Worm (Caenorhabditis elegans) whole organism, L3 larva: ENCODE data around the gene arrd-12.

Source experiments
- ZK546.5 ChIP-seq: sonication (generic microtip); optimal IDR thresholded peaks from 2 replicates; lab custom pipeline; 2017; ENCODE audit warnings: missing biosample characterization, missing genetic modification characterization
- aly-2 ChIP-seq: fragments of 150-350 bp; optimal IDR thresholded peaks from 2 replicates; lab custom pipeline; 2014; ENCODE audit warnings: missing biosample characterization, missing genetic modification characterization
- ama-1 ChIP-seq: fragments of 150-350 bp; optimal IDR thresholded peaks from 2 replicates; lab custom pipeline; 2018
- ceh-16 ChIP-seq: sonication (generic microtip); optimal IDR thresholded peaks from 2 replicates; lab custom pipeline; 2017; ENCODE audit warnings: missing biosample characterization, missing genetic modification characterization
- ceh-28 ChIP-seq: fragments of 150-350 bp; optimal IDR thresholded peaks from 2 replicates; lab custom pipeline; 2014; ENCODE audit warnings: missing biosample characterization, missing genetic modification reagents, missing genetic modification characterization
- ceh-82 ChIP-seq: fragments of 150-350 bp; optimal IDR thresholded peaks from 2 replicates; lab custom pipeline; 2014; ENCODE audit warnings: missing biosample characterization, missing genetic modification characterization
- ceh-9 ChIP-seq: sonication (generic microtip); optimal IDR thresholded peaks from 2 replicates; lab custom pipeline; 2018; ENCODE audit warnings: missing biosample characterization, missing genetic modification characterization
- daf-12 ChIP-seq: fragments of 150-350 bp; optimal IDR thresholded peaks from 2 replicates; lab custom pipeline; 2014; ENCODE audit warnings: missing biosample characterization, missing genetic modification reagents, missing genetic modification characterization
- elt-1 ChIP-seq: fragments of 150-350 bp; optimal IDR thresholded peaks from 2 replicates; lab custom pipeline; 2014; ENCODE audit warnings: missing biosample characterization, missing genetic modification characterization
- elt-2 ChIP-seq: sonication (generic microtip); optimal IDR thresholded peaks from 2 replicates; lab custom pipeline; 2016; ENCODE audit warnings: missing genetic modification reagents, mild to moderate bottlenecking, missing genetic modification characterization, missing compliant biosample characterization
- elt-3 ChIP-seq, 3 experiments: fragments of 150-350 bp in 1 of 3; sonication (generic microtip) in 2 of 3; optimal IDR thresholded peaks; 2 replicates in 2 of 3; 4 replicates in 1 of 3; lab custom pipeline; 2014 to 2017; ENCODE audit warnings: missing biosample characterization in 3 of 3, missing genetic modification characterization in 3 of 3
- eor-1 ChIP-seq, 2 experiments: fragments of 150-350 bp; optimal IDR thresholded peaks; 2 replicates each; lab custom pipeline; 2014 to 2018; ENCODE audit warnings: missing biosample characterization in 2 of 2, missing genetic modification characterization in 2 of 2
- fkh-10 ChIP-seq: sonication (generic microtip); optimal IDR thresholded peaks from 2 replicates; lab custom pipeline; 2017; ENCODE audit warnings: missing biosample characterization, missing genetic modification reagents, missing genetic modification characterization
- fkh-2 ChIP-seq: fragments of 150-350 bp; optimal IDR thresholded peaks from 2 replicates; lab custom pipeline; 2014; ENCODE audit warnings: missing biosample characterization, missing genetic modification reagents, missing genetic modification characterization
- fos-1 ChIP-seq: fragments of 150-350 bp; optimal IDR thresholded peaks from 2 replicates; lab custom pipeline; 2014; ENCODE audit warnings: missing biosample characterization, missing genetic modification characterization
- hmg-11 ChIP-seq: sonication (generic microtip); optimal IDR thresholded peaks from 2 replicates; lab custom pipeline; 2016; ENCODE audit warnings: missing genetic modification characterization, missing compliant biosample characterization
- lin-39 ChIP-seq: fragments of 150-350 bp; optimal IDR thresholded peaks from 2 replicates; lab custom pipeline; 2018; ENCODE audit warnings: missing biosample characterization, missing genetic modification reagents, missing genetic modification characterization
- mdl-1 ChIP-seq: fragments of 150-350 bp; optimal IDR thresholded peaks from 2 replicates; lab custom pipeline; 2014; ENCODE audit warnings: missing biosample characterization, missing genetic modification characterization
- mml-1 ChIP-seq: fragments of 150-350 bp; sonication (generic microtip); optimal IDR thresholded peaks from 3 replicates; lab custom pipeline; 2014; ENCODE audit warnings: missing biosample characterization, missing genetic modification characterization
- nfya-1 ChIP-seq: sonication (generic microtip); optimal IDR thresholded peaks from 2 replicates; lab custom pipeline; 2017; ENCODE audit warnings: missing genetic modification characterization, mild to moderate bottlenecking, missing compliant biosample characterization, antibody characterized with exemption, moderate library complexity; ENCODE audit not compliant: insufficient read depth
- nhr-11 ChIP-seq: fragments of 150-350 bp; optimal IDR thresholded peaks from 2 replicates; lab custom pipeline; 2014; ENCODE audit warnings: missing biosample characterization, missing genetic modification characterization
- nhr-12 ChIP-seq: fragments of 150-350 bp; optimal IDR thresholded peaks from 2 replicates; lab custom pipeline; 2014; ENCODE audit warnings: missing biosample characterization, missing genetic modification characterization
- nhr-23 ChIP-seq: fragments of 150-350 bp; optimal IDR thresholded peaks from 2 replicates; lab custom pipeline; 2014; ENCODE audit warnings: missing biosample characterization, missing genetic modification reagents, missing genetic modification characterization
- nhr-237 ChIP-seq: fragments of 150-350 bp; optimal IDR thresholded peaks from 2 replicates; lab custom pipeline; 2014; ENCODE audit warnings: missing biosample characterization, missing genetic modification characterization
- nhr-28 ChIP-seq: fragments of 150-350 bp; optimal IDR thresholded peaks from 2 replicates; lab custom pipeline; 2014; ENCODE audit warnings: missing biosample characterization, missing genetic modification characterization
- nhr-43 ChIP-seq: sonication (generic microtip); optimal IDR thresholded peaks from 2 replicates; lab custom pipeline; 2016; ENCODE audit warnings: mild to moderate bottlenecking, missing genetic modification characterization, missing compliant biosample characterization; ENCODE audit not compliant: poor library complexity, severe bottlenecking
- nhr-67 ChIP-seq: fragments of 150-350 bp; optimal IDR thresholded peaks from 2 replicates; lab custom pipeline; 2014; ENCODE audit warnings: missing biosample characterization, missing genetic modification characterization
- nhr-76 ChIP-seq: fragments of 150-350 bp; sonication (generic microtip); optimal IDR thresholded peaks from 5 replicates; lab custom pipeline; 2014; ENCODE audit warnings: missing biosample characterization, missing genetic modification characterization
- nhr-77 ChIP-seq: fragments of 150-350 bp; optimal IDR thresholded peaks from 2 replicates; lab custom pipeline; 2014; ENCODE audit warnings: missing biosample characterization, missing genetic modification characterization
- pha-4 ChIP-seq: fragments of 150-350 bp; optimal IDR thresholded peaks from 2 replicates; lab custom pipeline; 2014; ENCODE audit warnings: missing biosample characterization, missing genetic modification reagents, missing genetic modification characterization
- pqm-1 ChIP-seq: fragments of 150-350 bp; optimal IDR thresholded peaks from 2 replicates; lab custom pipeline; 2017; ENCODE audit warnings: missing biosample characterization, missing genetic modification characterization, inconsistent platforms
- sea-2 ChIP-seq: fragments of 150-350 bp; sonication (generic microtip); optimal IDR thresholded peaks from 4 replicates; lab custom pipeline; 2014; ENCODE audit warnings: missing biosample characterization, missing genetic modification reagents, missing genetic modification characterization
- snpc-4 ChIP-seq: fragments of 150-350 bp; optimal IDR thresholded peaks from 2 replicates; lab custom pipeline; 2014; ENCODE audit warnings: missing biosample characterization, missing genetic modification characterization
- tbx-2 ChIP-seq: sonication (generic microtip); optimal IDR thresholded peaks from 2 replicates; lab custom pipeline; 2016; ENCODE audit warnings: mild to moderate bottlenecking, missing genetic modification characterization, missing compliant biosample characterization
- ztf-11 ChIP-seq: fragments of 150-350 bp; optimal IDR thresholded peaks from 2 replicates; lab custom pipeline; 2014; ENCODE audit warnings: missing biosample characterization, missing genetic modification characterization
- ztf-4 ChIP-seq: fragments of 150-350 bp; optimal IDR thresholded peaks from 2 replicates; lab custom pipeline; 2014; ENCODE audit warnings: missing biosample characterization, missing genetic modification characterization

The arrd-12 gene

ce11 chrII:13758108-13758507, 7.9 kb upstream of the arrd-12 start, which contains the start of gene arrd-13:
arrd-13 (plus strand) TSS chrII:13758408.
- no peak for TF ChIP-seq nhr-67 (tag; lab: Kevin White, UChicago)
- no peak for TF ChIP-seq nhr-11
- no peak for TF ChIP-seq pha-4
- no peak for TF ChIP-seq nfya-1 (tag; lab: Kevin White, UChicago)
- no peak for TF ChIP-seq ceh-82
- no peak for TF ChIP-seq nhr-28 (tag; lab: Kevin White, UChicago)
- no peak for TF ChIP-seq nhr-77
- TF ChIP-seq pqm-1 (tag; lab: Kevin White, UChicago) = no peak
- TF ChIP-seq, all 47 proteins: peak for 0

ce11 chrII:13763009-13763468, 3.0 kb upstream of the arrd-12 start, which contains the start of gene arrd-11:
arrd-11 (plus strand) TSS chrII:13763418.
- no peak for TF ChIP-seq pqm-1 (tag; lab: Kevin White, UChicago)
- TF ChIP-seq nhr-237 (tag; lab: Kevin White, UChicago) = no peak
- no peak for TF ChIP-seq ceh-16 (tag; lab: Kevin White, UChicago)
- TF ChIP-seq pha-4 = peak; percentile 75

ce11 chrII:13771335-13771734, 5.3 kb downstream of the arrd-12 start, which contains the start of gene C01B9.1:
C01B9.1 (plus strand) TSS chrII:13771575.
- TF ChIP-seq aly-2 (tag; lab: Kevin White, UChicago) (no peak), ztf-11 (tag; lab: Kevin White, UChicago) (no peak), elt-2 (tag; lab: Kevin White, UChicago) (peak; percentile 73), tbx-2 (tag; lab: Kevin White, UChicago) (no peak), fkh-2 (tag; lab: Kevin White, UChicago) (no peak), nfya-1 (tag; lab: Kevin White, UChicago) (no peak), nhr-12 (tag; lab: Kevin White, UChicago) (no peak), ceh-82 (no peak), pqm-1 (tag; lab: Kevin White, UChicago) (peak; percentile 64), fos-1 (tag; lab: Kevin White, UChicago) (no peak), fkh-10 (no peak), pha-4 (peak; percentile 37), ztf-4 (no peak), lin-39 (no peak), nhr-23 (tag; lab: Kevin White, UChicago) (no peak), ceh-16 (tag; lab: Kevin White, UChicago) (no peak), nhr-43 (tag; lab: Kevin White, UChicago) (no peak)

- TF ChIP-seq nhr-12 (tag; lab: Kevin White, UChicago) (no peak), mml-1 (tag; lab: Kevin White, UChicago) (no peak), hmg-11 (tag; lab: Kevin White, UChicago) (no peak), ztf-4 (no peak), ceh-28 (no peak), ama-1 (no peak), eor-1 (tag; optimal IDR thresholded peaks at IDR 0.05; lab: Kevin White, UChicago) (no peak), elt-2 (tag; lab: Kevin White, UChicago) (peak; percentile 70), ztf-11 (tag; lab: Kevin White, UChicago) (no peak), sea-2 (GFP tag; lab: Kevin White, UChicago) (no peak), pqm-1 (tag; lab: Kevin White, UChicago) (peak; percentile 42), nhr-76 (no peak), daf-12 (tag; lab: Kevin White, UChicago) (no peak), nhr-43 (tag; lab: Kevin White, UChicago) (no peak), fkh-10 (no peak), nhr-77 (peak; percentile 65), elt-1 (tag; lab: Kevin White, UChicago) (no peak), fos-1 (tag; lab: Kevin White, UChicago) (no peak), nfya-1 (tag; lab: Kevin White, UChicago) (no peak), ceh-16 (tag; lab: Kevin White, UChicago) (no peak), snpc-4 (tag; lab: Kevin White, UChicago) (no peak), nhr-237 (tag; lab: Kevin White, UChicago) (no peak)
These were observed 14.8 kb downstream of the arrd-12 start for ce11 chrII:13780792-13781248.

- TF ChIP-seq ceh-9 (tag; lab: Kevin White, UChicago) (no peak), ZK546.5 (tag; lab: Kevin White, UChicago) (no peak), ceh-28 (no peak), mdl-1 (tag; lab: Kevin White, UChicago) (no peak), hmg-11 (tag; lab: Kevin White, UChicago) (no peak), elt-3 (tag; optimal IDR thresholded peaks at IDR 0.05; lab: Kevin White, UChicago) (no peak)
These were observed 17.8 kb downstream of the arrd-12 start, which contains the start of gene C01B9.4 for ce11 chrII:13783880-13784279. C01B9.4 (minus strand) TSS chrII:13783980.
